Fruit fly (Drosophila melanogaster) whole organism, embryonic: ENCODE measurements around the gene CG15012.

Source experiments
- Atf3 ChIP-seq: fragments of 200-800 bp; sonication (Bioruptor generic); optimal IDR thresholded peaks from 3 replicates; lab custom pipeline; 2016; ENCODE audit warnings: missing biosample characterization, missing genetic modification characterization
- Awh ChIP-seq: fragments of 200-800 bp; sonication (Bioruptor generic); IDR thresholded peaks from 2 replicates; pipeline ENCODE4, ENCODE4 v1.3.6; 2022; ENCODE audit warnings: missing biosample characterization, missing genetic modification characterization
- CG10147 ChIP-seq: fragments of 200-800 bp; sonication (Bioruptor generic); optimal IDR thresholded peaks from 2 replicates; lab custom pipeline; 2019; ENCODE audit warnings: missing biosample characterization, mild to moderate bottlenecking, missing genetic modification characterization, moderate library complexity
- CG10431 ChIP-seq: fragments of 200-800 bp; sonication (Bioruptor generic); optimal IDR thresholded peaks from 3 replicates; lab custom pipeline; 2018; ENCODE audit warnings: missing biosample characterization, mild to moderate bottlenecking, missing genetic modification characterization
- CG10462 ChIP-seq: fragments of 200-800 bp; sonication (Bioruptor generic); optimal IDR thresholded peaks from 2 replicates; lab custom pipeline; 2016; ENCODE audit warnings: missing biosample characterization, missing genetic modification characterization
- CG10565 ChIP-seq: fragments of 200-800 bp; sonication (Bioruptor generic); optimal IDR thresholded peaks from 3 replicates; lab custom pipeline; 2016; ENCODE audit warnings: missing biosample characterization, mild to moderate bottlenecking, missing genetic modification characterization
- CG12155 ChIP-seq: fragments of 200-800 bp; sonication (Bioruptor generic); optimal IDR thresholded peaks from 3 replicates; lab custom pipeline; 2016; ENCODE audit warnings: missing biosample characterization, missing genetic modification characterization
- CG14667 ChIP-seq: fragments of 200-800 bp; sonication (Bioruptor generic); IDR thresholded peaks from 2 replicates; pipeline ENCODE4 v1.3.6; 2022; ENCODE audit warnings: missing biosample characterization, missing genetic modification characterization
- CG15601 ChIP-seq: fragments of 200-800 bp; sonication (Bioruptor generic); optimal IDR thresholded peaks from 3 replicates; lab custom pipeline; 2019; ENCODE audit warnings: missing biosample characterization, mild to moderate bottlenecking, missing genetic modification characterization, moderate library complexity
- CG17186 ChIP-seq: fragments of 200-800 bp; sonication (Bioruptor generic); optimal IDR thresholded peaks from 3 replicates; lab custom pipeline; 2017; ENCODE audit warnings: missing biosample characterization, missing genetic modification reagents, missing genetic modification characterization
- CG17361 ChIP-seq: fragments of 200-800 bp; sonication (Bioruptor generic); IDR thresholded peaks from 3 replicates; pipeline ENCODE4 v1.3.6; 2022; ENCODE audit warnings: missing biosample characterization, missing genetic modification characterization
- CG2129 ChIP-seq: fragments of 200-800 bp; sonication (Bioruptor generic); IDR thresholded peaks from 2 replicates; pipeline ENCODE4 v1.3.6; 2022; ENCODE audit warnings: missing biosample characterization, missing genetic modification characterization; ENCODE audit not compliant: partially characterized antibody
- CG2712 ChIP-seq: fragments of 200-800 bp; optimal IDR thresholded peaks from 3 replicates; lab custom pipeline; 2019; ENCODE audit warnings: missing biosample characterization, mild to moderate bottlenecking, missing genetic modification characterization, moderate library complexity
- CG30431 ChIP-seq: fragments of 200-800 bp; sonication (Bioruptor generic); optimal IDR thresholded peaks from 2 replicates; lab custom pipeline; 2017; ENCODE audit warnings: missing biosample characterization, missing genetic modification characterization
- CG32767 ChIP-seq: fragments of 200-800 bp; sonication (Bioruptor generic); IDR thresholded peaks from 2 replicates; pipeline ENCODE4 v1.3.6; 2022; ENCODE audit warnings: missing biosample characterization, missing genetic modification characterization
- CG3281 ChIP-seq: fragments of 200-800 bp; sonication (Bioruptor generic); optimal IDR thresholded peaks from 3 replicates; lab custom pipeline; 2017; ENCODE audit warnings: missing biosample characterization, mild to moderate bottlenecking, missing genetic modification characterization
- CG3726 ChIP-seq: fragments of 200-800 bp; sonication (Bioruptor generic); IDR thresholded peaks from 3 replicates; pipeline ENCODE4, ENCODE4 v1.3.6; 2022; ENCODE audit warnings: missing biosample characterization, missing genetic modification characterization
- CG5245 ChIP-seq: fragments of 200-800 bp; sonication (Bioruptor generic); optimal IDR thresholded peaks from 3 replicates; lab custom pipeline; 2016; ENCODE audit warnings: missing biosample characterization, missing genetic modification characterization
- CG6791 ChIP-seq: fragments of 200-800 bp; sonication (Bioruptor generic); IDR thresholded peaks from 3 replicates; pipeline ENCODE4 v1.3.6; 2022; ENCODE audit warnings: missing biosample characterization, missing genetic modification characterization; ENCODE audit not compliant: partially characterized antibody
- CoRest ChIP-seq: fragments of 200-800 bp; sonication (Bioruptor generic); optimal IDR thresholded peaks from 3 replicates; lab custom pipeline; 2018; ENCODE audit warnings: missing biosample characterization, mild to moderate bottlenecking, missing genetic modification characterization, moderate library complexity
- Dll ChIP-seq: fragments of 200-800 bp; sonication (Bioruptor generic); IDR thresholded peaks from 4 replicates; pipeline ENCODE4 v1.3.6; 2022; ENCODE audit warnings: missing biosample characterization, missing genetic modification characterization; ENCODE audit not compliant: partially characterized antibody
- Doc3 ChIP-seq: fragments of 200-800 bp; sonication (Bioruptor generic); IDR thresholded peaks from 3 replicates; pipeline ENCODE4 v1.3.6; 2022; ENCODE audit warnings: missing biosample characterization, missing genetic modification characterization; ENCODE audit not compliant: partially characterized antibody
- Drgx ChIP-seq: fragments of 200-800 bp; sonication (Bioruptor generic); IDR thresholded peaks from 2 replicates; pipeline ENCODE4 v1.3.6; 2022; ENCODE audit warnings: missing biosample characterization, missing genetic modification characterization
- E2f2 ChIP-seq: fragments of 200-800 bp; sonication (Bioruptor generic); IDR thresholded peaks from 2 replicates; pipeline ENCODE4 v1.3.6; 2022; ENCODE audit warnings: missing biosample characterization, missing genetic modification characterization
- Gug ChIP-seq: fragments of 200-800 bp; sonication (Bioruptor generic); IDR thresholded peaks from 4 replicates; pipeline ENCODE4 v1.3.6; 2022; ENCODE audit warnings: missing biosample characterization, missing genetic modification characterization
- H15 ChIP-seq: fragments of 200-800 bp; sonication (Bioruptor generic); IDR thresholded peaks from 3 replicates; pipeline ENCODE4 v1.3.6; 2022; ENCODE audit warnings: missing biosample characterization, missing genetic modification characterization
- HLH54F ChIP-seq: fragments of 200-800 bp; sonication (Bioruptor generic); optimal IDR thresholded peaks from 3 replicates; lab custom pipeline; 2016; ENCODE audit warnings: missing biosample characterization, missing genetic modification characterization
- Pdp1 ChIP-seq, 2 experiments: fragments of 200-800 bp; sonication (Bioruptor generic); optimal IDR thresholded peaks; 3 replicates each; lab custom pipeline; 2016; ENCODE audit warnings: missing biosample characterization in 2 of 2, missing genetic modification characterization in 2 of 2, mild to moderate bottlenecking in 1 of 2, moderate library complexity in 1 of 2
- Poxn ChIP-seq: fragments of 200-800 bp; sonication (Bioruptor generic); IDR thresholded peaks from 2 replicates; pipeline ENCODE4 v1.3.6; 2022; ENCODE audit warnings: missing biosample characterization, missing genetic modification characterization
- Scr ChIP-seq: fragments of 200-800 bp; sonication (Bioruptor generic); IDR thresholded peaks from 2 replicates; pipeline ENCODE4 v1.3.6; 2022; ENCODE audit warnings: missing biosample characterization, missing genetic modification characterization; ENCODE audit not compliant: partially characterized antibody
- Taf1 ChIP-seq: fragments of 200-800 bp; sonication (Bioruptor generic); IDR thresholded peaks from 2 replicates; pipeline ENCODE4 v1.3.6; 2022; ENCODE audit warnings: missing biosample characterization, missing genetic modification characterization
- Trl ChIP-seq, 3 experiments: fragments of >200 bp in 2 of 3; fragments of 200-800 bp in 1 of 3; sonication (Bioruptor generic) in 1 of 3; optimal IDR thresholded peaks; 2 replicates in 1 of 3; 3 replicates in 2 of 3; lab custom pipeline; 2016 to 2017; ENCODE audit warnings: missing biosample characterization in 1 of 3, missing genetic modification characterization in 1 of 3
- cad ChIP-seq: fragments of >200 bp; optimal IDR thresholded peaks from 2 replicates; lab custom pipeline; 2017; ENCODE audit warnings: missing biosample characterization, missing genetic modification characterization
- cato ChIP-seq: fragments of 200-800 bp; sonication (Bioruptor generic); optimal IDR thresholded peaks from 2 replicates; lab custom pipeline; 2016; ENCODE audit warnings: missing biosample characterization, missing genetic modification characterization, borderline replicate concordance
- crp ChIP-seq, 2 experiments: fragments of 200-800 bp; sonication (Bioruptor generic); optimal IDR thresholded peaks; 2 replicates in 1 of 2; 3 replicates in 1 of 2; lab custom pipeline; 2017; ENCODE audit warnings: missing biosample characterization in 2 of 2, missing genetic modification characterization in 2 of 2, mild to moderate bottlenecking in 1 of 2, moderate library complexity in 1 of 2
- ewg ChIP-seq: fragments of 200-800 bp; sonication (Bioruptor generic); optimal IDR thresholded peaks from 3 replicates; lab custom pipeline; 2017; ENCODE audit warnings: mild to moderate bottlenecking, missing biosample characterization, missing genetic modification reagents, missing genetic modification characterization
- fd3F ChIP-seq: fragments of 200-800 bp; sonication (Bioruptor generic); optimal IDR thresholded peaks from 2 replicates; lab custom pipeline; 2018; ENCODE audit warnings: missing biosample characterization, mild to moderate bottlenecking, missing genetic modification characterization, moderate library complexity
- ftz-f1 ChIP-seq: fragments of 200-800 bp; sonication (Bioruptor generic); optimal IDR thresholded peaks from 2 replicates; lab custom pipeline; 2016; ENCODE audit warnings: missing biosample characterization, missing genetic modification characterization
- gce ChIP-seq: fragments of 200-800 bp; sonication (Bioruptor generic); IDR thresholded peaks from 3 replicates; pipeline ENCODE4 v1.3.6; 2022; ENCODE audit warnings: missing biosample characterization, missing genetic modification characterization
- mam ChIP-seq: fragments of 200-800 bp; sonication (Bioruptor generic); optimal IDR thresholded peaks from 3 replicates; lab custom pipeline; 2016; ENCODE audit warnings: missing biosample characterization, missing genetic modification characterization
- mld ChIP-seq: fragments of 200-800 bp; sonication (Bioruptor generic); IDR thresholded peaks from 3 replicates; pipeline ENCODE4 v1.3.6; 2022; ENCODE audit warnings: missing biosample characterization, missing genetic modification characterization; ENCODE audit not compliant: partially characterized antibody
- pros ChIP-seq: fragments of 200-800 bp; sonication (Bioruptor generic); optimal IDR thresholded peaks from 3 replicates; lab custom pipeline; 2019; ENCODE audit warnings: missing biosample characterization, mild to moderate bottlenecking, missing genetic modification characterization, moderate library complexity
- psq ChIP-seq: fragments of 200-800 bp; sonication (Bioruptor generic); optimal IDR thresholded peaks from 2 replicates; lab custom pipeline; 2017; ENCODE audit warnings: missing biosample characterization, missing genetic modification characterization
- so ChIP-seq: fragments of 200-800 bp; sonication (Bioruptor generic); IDR thresholded peaks from 3 replicates; pipeline ENCODE4 v1.3.6; 2022; ENCODE audit warnings: missing biosample characterization, missing genetic modification characterization
- sob ChIP-seq: fragments of 200-800 bp; sonication (Bioruptor generic); IDR thresholded peaks from 2 replicates; pipeline ENCODE4 v1.3.6; 2022; ENCODE audit warnings: missing biosample characterization, missing genetic modification characterization
- sr ChIP-seq: fragments of 200-800 bp; sonication (Bioruptor generic); IDR thresholded peaks from 3 replicates; pipeline ENCODE4 v1.3.6; 2022; ENCODE audit warnings: missing biosample characterization, missing genetic modification characterization
- tin ChIP-seq: fragments of 200-800 bp; sonication (Bioruptor generic); optimal IDR thresholded peaks from 3 replicates; lab custom pipeline; 2016; ENCODE audit warnings: missing biosample characterization, missing genetic modification characterization
- trem ChIP-seq: fragments of 200-800 bp; optimal IDR thresholded peaks from 3 replicates; lab custom pipeline; 2019; ENCODE audit warnings: missing biosample characterization, mild to moderate bottlenecking, missing genetic modification characterization, moderate library complexity
- zen ChIP-seq: fragments of 200-800 bp; sonication (Bioruptor generic); optimal IDR thresholded peaks from 3 replicates; lab custom pipeline; 2018; ENCODE audit warnings: missing biosample characterization, mild to moderate bottlenecking, missing genetic modification characterization, moderate library complexity

The CG15012 gene

DNA sequence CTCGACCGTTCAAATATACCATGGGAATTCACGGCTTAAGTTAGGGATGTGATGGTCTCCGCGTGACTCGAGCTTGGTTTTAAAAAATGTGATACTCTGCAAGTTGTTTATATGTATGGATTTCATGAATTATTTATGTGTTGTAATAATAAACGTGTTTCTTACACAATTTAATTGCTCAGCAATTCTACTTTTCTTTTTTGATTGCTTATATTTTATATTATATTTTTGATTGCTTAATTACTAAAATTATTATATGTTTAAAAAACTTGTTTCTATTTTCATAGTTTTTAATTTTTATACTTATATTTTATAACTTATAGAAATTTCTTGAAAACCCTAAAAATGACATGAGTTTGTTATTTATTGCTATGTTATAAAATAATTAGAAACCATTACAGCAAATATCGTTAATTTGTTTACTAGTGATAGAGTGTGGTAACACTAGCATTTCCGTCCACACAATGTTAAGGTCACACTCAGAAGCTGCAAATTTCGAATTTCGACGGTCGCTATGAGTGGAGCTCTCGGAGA, 37.7 kb downstream of the CG15012 start, which contains the start of the genes ago and CG1265 (continued):
- TF ChIP-seq crp (GFP tag; optimal IDR thresholded peaks at IDR 0.05; lab: Kevin White, UChicago) (no peak), Dll (GFP tag; lab: Robert Waterston, UW) (peak; percentile 39; the same call in 2 of the 4 replicates), sr (GFP tag; lab: Robert Waterston, UW) (no peak), Gug (GFP tag; lab: Robert Waterston, UW) (peak; percentile 55; the same call in 2 of the 4 replicates), ewg (GFP tag; lab: Kevin White, UChicago) (peak; percentile 2), H15 (peak; percentile 31; the same call in 1 of the 3 replicates), Drgx (GFP tag; lab: Robert Waterston, UW) (peak; percentile 25; the same call in 1 of the 2 replicates), CG6791 (GFP tag; lab: Robert Waterston, UW) (peak; percentile 60), Awh (GFP tag; lab: Robert Waterston, UW) (no peak), so (GFP tag; lab: Robert Waterston, UW) (no peak), mam (GFP tag; lab: Kevin White, UChicago) (no peak), cad (GFP tag; lab: Kevin White, UChicago) (no peak), gce (GFP tag; lab: Robert Waterston, UW) (no peak), CG17361 (GFP tag; lab: Robert Waterston, UW) (peak; percentile 83), trem (tag; lab: Kevin White, UChicago) (peak; percentile 36), Poxn (GFP tag; lab: Robert Waterston, UW) (no peak), CG10565 (GFP tag; lab: Kevin White, UChicago) (no peak), E2f2 (GFP tag; lab: Robert Waterston, UW) (peak; percentile 66), CG14667 (GFP tag; lab: Robert Waterston, UW) (peak; percentile 46; the same call in 1 of the 2 replicates), CG12155 (peak; percentile 21), fd3F (no peak), CG10147 (GFP tag; lab: Kevin White, UChicago) (no peak), psq (no peak), Pdp1 (GFP tag; optimal IDR thresholded peaks at IDR 0.05; lab: Kevin White, UChicago) (no peak), cato (GFP tag; lab: Kevin White, UChicago) (no peak), Scr (GFP tag; lab: Robert Waterston, UW) (peak; percentile 54), CG2129 (GFP tag; lab: Robert Waterston, UW) (0 out of 2 replicates have a peak, but pooled peaks have one; percentile 11), CG15601 (tag; lab: Kevin White, UChicago) (peak; percentile 46), zen (peak; percentile 12), pros (GFP tag; lab: Kevin White, UChicago) (no peak), CoRest (tag; lab: Kevin White, UChicago) (peak; percentile 71), Atf3 (GFP tag; lab: Kevin White, UChicago) (no peak), CG3281 (peak; percentile 40), CG30431 (GFP tag; lab: Kevin White, UChicago) (no peak), Taf1 (GFP tag; lab: Robert Waterston, UW) (peak; percentile 12; the same call in 1 of the 2 replicates), CG3726 (GFP tag; lab: Robert Waterston, UW) (no peak), CG2712 (tag; lab: Kevin White, UChicago) (peak; percentile 69), CG17186 (GFP tag; lab: Kevin White, UChicago) (no peak), tin (GFP tag; lab: Kevin White, UChicago) (peak; percentile 37), CG32767 (GFP tag; lab: Robert Waterston, UW) (no peak), CG10462 (no peak), Trl (optimal IDR thresholded peaks at IDR 0.05; lab: Kevin White, UChicago) (no peak), Trl (GFP tag; optimal IDR thresholded peaks at IDR 0.05; lab: Kevin White, UChicago) (no peak), Doc3 (0 out of 3 replicates have a peak, but pooled peaks have one; percentile 9), HLH54F (GFP tag; lab: Kevin White, UChicago) (peak; percentile 26), CG10431 (GFP tag; lab: Kevin White, UChicago) (peak; percentile 33), ftz-f1 (GFP tag; lab: Kevin White, UChicago) (no peak), sob (GFP tag; lab: Robert Waterston, UW) (peak; percentile 15; the same call in 1 of the 2 replicates), CG5245 (GFP tag; lab: Kevin White, UChicago) (no peak), mld (GFP tag; lab: Robert Waterston, UW) (no peak)
